Fruit fly (Drosophila melanogaster): ENCODE measurements around the gene CG10700.

- no peak for TF ChIP-seq Dll (optimal IDR thresholded peaks at IDR 0.05)
- TF ChIP-seq CG8478 (optimal IDR thresholded peaks at IDR 0.05): no peak
- no peak for TF ChIP-seq psq (optimal IDR thresholded peaks at IDR 0.05)
Measured at dm6 chr2L:19036105-19036714, 42.6 kb downstream of the CG10700 start.

Data from whole organism.